Worm (Caenorhabditis elegans): Measurements from ENCODE around the gene sri-54.
"Not testable (repeated sequence)": the region's sequence is repeated elsewhere in the genome, so short reads cannot be mapped to it uniquely, and the experiment has no call there.

Gene sri-54

ce11 chrII:3137804-3138203 is at the start of gene sri-54:
Gene sri-54 (minus strand): TSS chrII:3137904.
- TF ChIP-seq lin-39 (tag; optimal IDR thresholded peaks at IDR 0.05) (no peak), ceh-82 (tag; optimal IDR thresholded peaks at IDR 0.05) (no peak), ceh-9 (tag; optimal IDR thresholded peaks at IDR 0.05) (no peak), eor-1 (tag; optimal IDR thresholded peaks at IDR 0.05) (no peak), egl-5 (tag; optimal IDR thresholded peaks at IDR 0.05) (no peak), hmg-11 (tag; optimal IDR thresholded peaks at IDR 0.05) (no peak)

ce11 chrII:3185848-3186247 is 48.1 kb upstream of the sri-54 start:
- TF ChIP-seq snpc-4 (tag; optimal IDR thresholded peaks at IDR 0.05) (no peak), ama-1 (optimal IDR thresholded peaks at IDR 0.05) (no peak), tbx-2 (tag; optimal IDR thresholded peaks at IDR 0.05) (no peak), unc-39 (tag; optimal IDR thresholded peaks at IDR 0.05) (no peak), skn-1 (tag; optimal IDR thresholded peaks at IDR 0.05) (no peak), zag-1 (tag; optimal IDR thresholded peaks at IDR 0.05) (no peak), nhr-25 (tag; optimal IDR thresholded peaks at IDR 0.05) (no peak), mdl-1 (tag; optimal IDR thresholded peaks at IDR 0.05) (no peak), pqm-1 (tag; optimal IDR thresholded peaks at IDR 0.05) (no peak), elt-3 (tag; optimal IDR thresholded peaks at IDR 0.05) (no peak), ztf-4 (tag; optimal IDR thresholded peaks at IDR 0.05) (no peak), lsy-12 (tag; optimal IDR thresholded peaks at IDR 0.05) (no peak), fkh-10 (GFP tag; optimal IDR thresholded peaks at IDR 0.05) (no peak), ZK546.5 (tag; optimal IDR thresholded peaks at IDR 0.05) (no peak), nhr-76 (tag; optimal IDR thresholded peaks at IDR 0.05) (no peak), elt-1 (tag; optimal IDR thresholded peaks at IDR 0.05) (no peak), pha-4 (tag; optimal IDR thresholded peaks at IDR 0.05) (no peak), nhr-23 (tag; optimal IDR thresholded peaks at IDR 0.05) (no peak), ceh-16 (tag; optimal IDR thresholded peaks at IDR 0.05) (no peak), lin-15B (tag; optimal IDR thresholded peaks at IDR 0.05) (no peak)

- not testable (repeated sequence) for TF ChIP-seq tbx-2 (tag; optimal IDR thresholded peaks at IDR 0.05); ztf-4 (tag; optimal IDR thresholded peaks at IDR 0.05); fkh-10 (GFP tag; optimal IDR thresholded peaks at IDR 0.05)
These were observed 47.2 kb upstream of the sri-54 start, which contains the start of gene sri-78 for ce11 chrII:3184858-3185257. Gene sri-78 (plus strand): TSS chrII:3185158.

- TF ChIP-seq pqm-1, R02D3.7, skn-1 (tag; optimal IDR thresholded peaks at IDR 0.05): not testable (repeated sequence)
These were observed 45.7 kb upstream of the sri-54 start, which contains the start of the genes Y27F2A.6 and Y27F2A.8 for ce11 chrII:3183300-3183840. Gene Y27F2A.6 (minus strand): TSS chrII:3183400. Gene Y27F2A.8 (plus strand): TSS chrII:3183790.

ce11 chrII:3177663-3178062 is 40.0 kb upstream of the sri-54 start, which contains the start of gene sri-40:
Gene sri-40 (plus strand): TSS chrII:3177963.
- not testable (repeated sequence) for TF ChIP-seq R02D3.7, pqm-1, nhr-28 (tag; optimal IDR thresholded peaks at IDR 0.05)

- TF ChIP-seq sea-2 (GFP tag; optimal IDR thresholded peaks at IDR 0.05): no peak
- no peak for TF ChIP-seq fos-1 (tag; optimal IDR thresholded peaks at IDR 0.05)
- TF ChIP-seq pqm-1 (tag; optimal IDR thresholded peaks at IDR 0.05): no peak
- TF ChIP-seq daf-12 (tag; optimal IDR thresholded peaks at IDR 0.05): no peak
- no peak for TF ChIP-seq snpc-4 (tag; optimal IDR thresholded peaks at IDR 0.05)
- TF ChIP-seq ceh-16 (tag; optimal IDR thresholded peaks at IDR 0.05): no peak
- TF ChIP-seq R02D3.7 (tag; optimal IDR thresholded peaks at IDR 0.05): no peak
These were observed 34.5 kb upstream of the sri-54 start, which contains the start of gene Y27F2A.10 for ce11 chrII:3172176-3172575. Gene Y27F2A.10 (minus strand): TSS chrII:3172276.

ce11 chrII:3170089-3170488 is 32.4 kb upstream of the sri-54 start, which contains the start of gene fbxc-55:
Gene fbxc-55 (minus strand): TSS chrII:3170189.
- TF ChIP-seq eor-1 (tag; optimal IDR thresholded peaks at IDR 0.05): no peak
- no peak for TF ChIP-seq mml-1 (tag; optimal IDR thresholded peaks at IDR 0.05)
- no peak for TF ChIP-seq unc-62 (GFP tag; optimal IDR thresholded peaks at IDR 0.05)
- no peak for TF ChIP-seq unc-39 (tag; optimal IDR thresholded peaks at IDR 0.05)
- TF ChIP-seq skn-1 (tag; optimal IDR thresholded peaks at IDR 0.05): no peak
- TF ChIP-seq pha-4 (tag; optimal IDR thresholded peaks at IDR 0.05): no peak
- TF ChIP-seq snpc-4 (tag; optimal IDR thresholded peaks at IDR 0.05): no peak
- no peak for TF ChIP-seq elt-2 (tag; optimal IDR thresholded peaks at IDR 0.05)
- no peak for TF ChIP-seq pqm-1 (tag; optimal IDR thresholded peaks at IDR 0.05)
- no peak for TF ChIP-seq sea-2 (GFP tag; optimal IDR thresholded peaks at IDR 0.05)
- no peak for TF ChIP-seq fkh-10 (GFP tag; optimal IDR thresholded peaks at IDR 0.05)
- TF ChIP-seq ztf-11 (tag; optimal IDR thresholded peaks at IDR 0.05): no peak
- no peak for TF ChIP-seq tbx-2 (tag; optimal IDR thresholded peaks at IDR 0.05)
- TF ChIP-seq ceh-82 (tag; optimal IDR thresholded peaks at IDR 0.05): no peak
- no peak for TF ChIP-seq nhr-43 (tag; optimal IDR thresholded peaks at IDR 0.05; ENCODE audit: poor library complexity, severe bottlenecking)
